Worm (Caenorhabditis elegans): ENCODE measurements around the gene melo-3.

ce11 chrV:15057724-15058123, 21.1 kb upstream of the melo-3 start:
- TF ChIP-seq him-1 (tag; optimal IDR thresholded peaks at IDR 0.05) (no peak), W03F9.2 (tag; optimal IDR thresholded peaks at IDR 0.05) (no peak)
